Worm (Caenorhabditis elegans) whole organism, young adult: ENCODE measurements around the gene F22E5.6.
"Not testable (repeated sequence)": the region's sequence is repeated elsewhere in the genome, so short reads cannot be mapped to it uniquely, and the experiment has no call there.

Experiments used
- C17E4.6 ChIP-seq: fragments of 200-800 bp; sonication (Bioruptor generic); IDR thresholded peaks from 2 replicates; pipeline ENCODE4 v1.3.6; 2022; ENCODE audit warnings: missing genetic modification reagents, missing genetic modification characterization, missing compliant biosample characterization
- F55B11.4 ChIP-seq: sonication (generic microtip); optimal IDR thresholded peaks from 2 replicates; lab custom pipeline; 2016; ENCODE audit warnings: missing compliant biosample characterization, missing genetic modification characterization, borderline replicate concordance; ENCODE audit not compliant: insufficient read depth
- T26A5.8 ChIP-seq: sonication (generic microtip); optimal IDR thresholded peaks from 2 replicates; lab custom pipeline; 2016; ENCODE audit warnings: missing genetic modification characterization, missing compliant biosample characterization
- Y79H2A.3 ChIP-seq: fragments of 200-800 bp; sonication (Bioruptor generic); conservative IDR thresholded peaks from 2 replicates; pipeline ENCODE4 v1.3.6; 2022; ENCODE audit warnings: missing genetic modification reagents, missing genetic modification characterization, missing compliant biosample characterization
- ZK185.1 ChIP-seq: sonication (generic microtip); optimal IDR thresholded peaks from 2 replicates; lab custom pipeline; 2016; ENCODE audit warnings: mild to moderate bottlenecking, missing genetic modification characterization, missing compliant biosample characterization; ENCODE audit not compliant: poor library complexity, severe bottlenecking
- akir-1 ChIP-seq: fragments of 200-800 bp; sonication (Bioruptor generic); optimal IDR thresholded peaks from 2 replicates; lab custom pipeline; 2018; ENCODE audit warnings: mild to moderate bottlenecking, missing genetic modification characterization, moderate library complexity, missing compliant biosample characterization
- ama-1 ChIP-seq, 3 experiments: fragments of 150-350 bp in 1 of 3; sonication (generic microtip) in 2 of 3; optimal IDR thresholded peaks; 2 replicates each; lab custom pipeline; 2014 to 2018; ENCODE audit warnings: missing biosample characterization in 2 of 3, missing genetic modification characterization in 2 of 3, missing genetic modification reagents in 2 of 3
- aptf-2 ChIP-seq: fragments of 200-800 bp; sonication (Bioruptor generic); conservative IDR thresholded peaks from 2 replicates; pipeline ENCODE4 v1.3.6; 2022; ENCODE audit warnings: missing genetic modification reagents, missing genetic modification characterization, missing compliant biosample characterization
- atf-7 ChIP-seq: sonication (generic microtip); optimal IDR thresholded peaks from 2 replicates; lab custom pipeline; 2017; ENCODE audit warnings: mild to moderate bottlenecking, missing genetic modification characterization, missing compliant biosample characterization
- athp-1 ChIP-seq: sonication (generic microtip); optimal IDR thresholded peaks from 2 replicates; lab custom pipeline; 2017; ENCODE audit warnings: mild to moderate bottlenecking, missing genetic modification characterization, missing compliant biosample characterization
- attf-5 ChIP-seq: fragments of 200-800 bp; sonication (Bioruptor generic); optimal IDR thresholded peaks from 2 replicates; lab custom pipeline; 2018; ENCODE audit warnings: mild to moderate bottlenecking, missing genetic modification characterization, missing compliant biosample characterization
- ceh-58 ChIP-seq: fragments of 200-800 bp; sonication (Bioruptor generic); IDR thresholded peaks from 2 replicates; pipeline ENCODE4 v1.3.6; 2022; ENCODE audit warnings: missing genetic modification characterization, missing compliant biosample characterization
- dox-1 ChIP-seq: fragments of 200-800 bp; sonication (Bioruptor generic); IDR thresholded peaks from 2 replicates; pipeline ENCODE4 v1.3.6; 2022; ENCODE audit warnings: missing genetic modification reagents, missing genetic modification characterization, missing compliant biosample characterization
- dpl-1 ChIP-seq: fragments of 150-350 bp; optimal IDR thresholded peaks from 2 replicates; lab custom pipeline; 2014; ENCODE audit warnings: missing biosample characterization, missing genetic modification reagents, missing genetic modification characterization
- egrh-3 ChIP-seq: fragments of 200-800 bp; sonication (Bioruptor generic); IDR thresholded peaks from 2 replicates; pipeline ENCODE4 v1.3.6; 2022; ENCODE audit warnings: missing genetic modification reagents, missing genetic modification characterization, missing compliant biosample characterization
- hlh-26 ChIP-seq: fragments of 200-800 bp; sonication (Bioruptor generic); conservative IDR thresholded peaks from 2 replicates; pipeline ENCODE4 v1.3.6; 2022; ENCODE audit warnings: missing genetic modification reagents, missing genetic modification characterization, missing compliant biosample characterization
- hmg-20 ChIP-seq: fragments of 200-800 bp; sonication (Bioruptor generic); IDR thresholded peaks from 2 replicates; pipeline ENCODE4 v1.3.6; 2022; ENCODE audit warnings: missing genetic modification reagents, missing genetic modification characterization, missing compliant biosample characterization
- let-607 ChIP-seq, 2 experiments: fragments of 200-800 bp in 1 of 2; sonication (Bioruptor generic) in 1 of 2; sonication (generic microtip) in 1 of 2; optimal IDR thresholded peaks; 2 replicates each; lab custom pipeline; 2016 to 2018; ENCODE audit warnings: mild to moderate bottlenecking in 2 of 2, missing compliant biosample characterization in 2 of 2, missing genetic modification characterization in 2 of 2, moderate library complexity in 2 of 2, missing genotype in 1 of 2
- lin-26 ChIP-seq: fragments of 200-800 bp; sonication (Bioruptor generic); IDR thresholded peaks from 2 replicates; pipeline ENCODE4 v1.3.6; 2022; ENCODE audit warnings: missing genetic modification reagents, missing genetic modification characterization, missing compliant biosample characterization
- lin-40 ChIP-seq: sonication (generic microtip); optimal IDR thresholded peaks from 2 replicates; lab custom pipeline; 2016; ENCODE audit warnings: missing genetic modification characterization, mild to moderate bottlenecking, missing compliant biosample characterization, missing genotype, missing genetic modification reagents
- madf-3 ChIP-seq: fragments of 200-800 bp; sonication (Bioruptor generic); IDR thresholded peaks from 2 replicates; pipeline ENCODE4 v1.3.6; 2022; ENCODE audit warnings: missing genetic modification reagents, missing genetic modification characterization, missing compliant biosample characterization
- mcd-1 ChIP-seq: fragments of 200-800 bp; sonication (Bioruptor generic); IDR thresholded peaks from 2 replicates; pipeline ENCODE4 v1.3.6; 2022; ENCODE audit warnings: missing genetic modification reagents, missing genetic modification characterization, missing compliant biosample characterization
- mel-28 ChIP-seq: sonication (generic microtip); optimal IDR thresholded peaks from 2 replicates; lab custom pipeline; 2016; ENCODE audit warnings: borderline replicate concordance, mild to moderate bottlenecking, missing genetic modification characterization, missing compliant biosample characterization
- nfya-2 ChIP-seq: fragments of 200-800 bp; sonication (Bioruptor generic); IDR thresholded peaks from 2 replicates; pipeline ENCODE4 v1.3.6; 2022; ENCODE audit warnings: missing genetic modification reagents, missing genetic modification characterization, missing compliant biosample characterization
- nhr-120 ChIP-seq: fragments of 200-800 bp; sonication (Bioruptor generic); IDR thresholded peaks from 2 replicates; pipeline ENCODE4 v1.3.6; 2022; ENCODE audit warnings: missing genetic modification characterization, missing compliant biosample characterization
- nhr-80 ChIP-seq: sonication (generic microtip); optimal IDR thresholded peaks from 2 replicates; lab custom pipeline; 2016; ENCODE audit warnings: missing genetic modification characterization, missing compliant biosample characterization
- rpc-1 ChIP-seq, 2 experiments: fragments of 150-350 bp in 1 of 2; sonication (generic microtip) in 1 of 2; optimal IDR thresholded peaks; 2 replicates each; lab custom pipeline; 2014 to 2018; ENCODE audit warnings: missing biosample characterization in 1 of 2, missing genetic modification characterization in 1 of 2, missing genetic modification reagents in 1 of 2, missing genotype in 1 of 2
- sdz-38 ChIP-seq: sonication (generic microtip); optimal IDR thresholded peaks from 2 replicates; lab custom pipeline; 2016; ENCODE audit warnings: missing genotype, missing genetic modification characterization, missing compliant biosample characterization
- sea-2 ChIP-seq: fragments of 200-800 bp; sonication (Bioruptor generic); IDR thresholded peaks from 2 replicates; pipeline ENCODE4 v1.3.6; 2022; ENCODE audit warnings: missing genetic modification characterization, missing compliant biosample characterization
- tlf-1 ChIP-seq: fragments of 200-800 bp; sonication (Bioruptor generic); optimal IDR thresholded peaks from 2 replicates; lab custom pipeline; 2018; ENCODE audit warnings: mild to moderate bottlenecking, missing genetic modification characterization, missing compliant biosample characterization
- unc-130 ChIP-seq: sonication (generic microtip); optimal IDR thresholded peaks from 2 replicates; lab custom pipeline; 2016; ENCODE audit warnings: missing genetic modification reagents, missing genetic modification characterization, missing compliant biosample characterization
- unc-62 ChIP-seq: fragments of 150-350 bp; optimal IDR thresholded peaks from 2 replicates; lab custom pipeline; 2014; ENCODE audit warnings: missing biosample characterization, missing genetic modification reagents, missing genetic modification characterization
- zfh-2 ChIP-seq: fragments of 200-800 bp; sonication (Bioruptor generic); conservative IDR thresholded peaks from 2 replicates; pipeline ENCODE4 v1.3.6; 2022; ENCODE audit warnings: missing genetic modification reagents, missing genetic modification characterization, missing compliant biosample characterization
- ztf-18 ChIP-seq: sonication (generic microtip); optimal IDR thresholded peaks from 2 replicates; lab custom pipeline; 2016; ENCODE audit warnings: missing genotype, mild to moderate bottlenecking, missing genetic modification characterization, missing compliant biosample characterization
- ztf-22 ChIP-seq: fragments of 200-800 bp; sonication (Bioruptor generic); optimal IDR thresholded peaks from 2 replicates; lab custom pipeline; 2018; ENCODE audit warnings: mild to moderate bottlenecking, missing genetic modification characterization, moderate library complexity, missing compliant biosample characterization
- ztf-25 ChIP-seq: fragments of 200-800 bp; sonication (Bioruptor generic); IDR thresholded peaks from 2 replicates; pipeline ENCODE4 v1.3.6; 2022; ENCODE audit warnings: missing genetic modification reagents, missing genetic modification characterization, missing compliant biosample characterization
- ztf-28 ChIP-seq: fragments of 200-800 bp; sonication (Bioruptor generic); IDR thresholded peaks from 2 replicates; pipeline ENCODE4 v1.3.6; 2022; ENCODE audit warnings: missing genetic modification reagents, missing genetic modification characterization, missing compliant biosample characterization
- ztf-6 ChIP-seq: fragments of 200-800 bp; sonication (Bioruptor generic); IDR thresholded peaks from 2 replicates; pipeline ENCODE4 v1.3.6; 2022; ENCODE audit warnings: missing genetic modification reagents, missing genetic modification characterization, missing compliant biosample characterization

Gene F22E5.6

ce11 chrII:2610202-2610912, 39.3 kb upstream of the F22E5.6 start, which contains the start of gene sri-38:
sri-38 (plus strand) TSS chrII:2610862.
- 0 out of 2 replicates have a peak, but pooled peaks have one; percentile 54 for TF ChIP-seq zfh-2 (GFP tag; lab: Robert Waterston, UW)
- TF ChIP-seq atf-7 (tag; lab: Kevin White, UChicago): peak; percentile 56
- TF ChIP-seq aptf-2: no peak
- no peak for TF ChIP-seq madf-3 (GFP tag; lab: Robert Waterston, UW)
- TF ChIP-seq hlh-26: no peak
- peak; percentile 63; the same call in 1 of the 2 replicates for TF ChIP-seq dox-1 (GFP tag; lab: Robert Waterston, UW)
- no peak for TF ChIP-seq let-607 (tag; optimal IDR thresholded peaks at IDR 0.05; lab: Kevin White, UChicago)
- TF ChIP-seq dpl-1 (GFP tag; lab: Kevin White, UChicago): no peak
- no peak for TF ChIP-seq tlf-1 (GFP tag; lab: Kevin White, UChicago)
- no peak for TF ChIP-seq ztf-6 (GFP tag; lab: Robert Waterston, UW)
- peak; percentile 67 for TF ChIP-seq nhr-80
- no peak for TF ChIP-seq mel-28 (tag; lab: Kevin White, UChicago)
- TF ChIP-seq nhr-120 (GFP tag; lab: Robert Waterston, UW): no peak
- no peak for TF ChIP-seq lin-40 (tag; lab: Kevin White, UChicago)

- no peak for TF ChIP-seq C17E4.6
- 0 out of 2 replicates have a peak, but pooled peaks have one; percentile 9 for TF ChIP-seq ztf-28 (GFP tag; lab: Robert Waterston, UW)
- no peak for TF ChIP-seq F55B11.4
Observed at ce11 chrII:2611009-2611408, 38.6 kb upstream of the F22E5.6 start.

- TF ChIP-seq sdz-38 (tag; lab: Kevin White, UChicago); mcd-1 (GFP tag; lab: Robert Waterston, UW); attf-5: not testable (repeated sequence)
Observed at ce11 chrII:2612278-2612677, 37.4 kb upstream of the F22E5.6 start, which contains the start of gene D2062.13. D2062.13 (plus strand) TSS chrII:2612578.

- not testable (repeated sequence) for TF ChIP-seq unc-62; egrh-3 (GFP tag; lab: Robert Waterston, UW); athp-1
Observed at ce11 chrII:2616634-2617033, 33.0 kb upstream of the F22E5.6 start, which contains the start of gene msrp-5. msrp-5 (plus strand) TSS chrII:2616934.

ce11 chrII:2619148-2619547, 30.5 kb upstream of the F22E5.6 start, which contains the start of gene msrp-6:
msrp-6 (plus strand) TSS chrII:2619448.
- not testable (repeated sequence) for TF ChIP-seq hmg-20 (GFP tag; lab: Robert Waterston, UW); aptf-2; F55B11.4

ce11 chrII:2622480-2622879, 27.2 kb upstream of the F22E5.6 start, which contains the start of gene D2062.5:
D2062.5 (plus strand) TSS chrII:2622780.
- TF ChIP-seq unc-130 (GFP tag; lab: Kevin White, UChicago): no peak
- no peak for TF ChIP-seq ztf-18
- no peak for TF ChIP-seq ceh-58
- no peak for TF ChIP-seq lin-26 (GFP tag; lab: Robert Waterston, UW)
- TF ChIP-seq nfya-2 (GFP tag; lab: Robert Waterston, UW): no peak
- TF ChIP-seq T26A5.8 (tag; lab: Kevin White, UChicago): no peak
- TF ChIP-seq ama-1 (optimal IDR thresholded peaks at IDR 0.05; lab: Kevin White, UChicago): no peak
- no peak for TF ChIP-seq ama-1 (GFP tag; optimal IDR thresholded peaks at IDR 0.05; lab: Kevin White, UChicago)
- TF ChIP-seq rpc-1 (optimal IDR thresholded peaks at IDR 0.05; lab: Kevin White, UChicago): no peak
- TF ChIP-seq rpc-1 (tag; optimal IDR thresholded peaks at IDR 0.05; lab: Kevin White, UChicago): no peak
- TF ChIP-seq ztf-22 (GFP tag; lab: Kevin White, UChicago): no peak
- TF ChIP-seq hlh-26: no peak
- TF ChIP-seq akir-1: no peak
- no peak for TF ChIP-seq sea-2
- TF ChIP-seq ztf-25 (GFP tag; lab: Robert Waterston, UW): no peak
- no peak for TF ChIP-seq ZK185.1 (tag; lab: Kevin White, UChicago)
- no peak for TF ChIP-seq Y79H2A.3 (GFP tag; lab: Robert Waterston, UW)
- TF ChIP-seq, all 124 proteins: peak for 0
